Worm (Caenorhabditis elegans) whole organism, L4 larva: ENCODE measurements around the gene pgap-1.

Experiments used
- F26F4.8 ChIP-seq: fragments of 200-800 bp; sonication (Bioruptor generic); conservative IDR thresholded peaks from 2 replicates; pipeline ENCODE4 v1.3.6; 2022; ENCODE audit warnings: missing genetic modification characterization, missing compliant biosample characterization
- F44E2.7 ChIP-seq: fragments of 200-800 bp; sonication (Bioruptor generic); IDR thresholded peaks from 2 replicates; pipeline ENCODE4 v2.1.2; 2022; ENCODE audit warnings: missing genetic modification characterization, missing compliant biosample characterization
- Y105C5A.15 ChIP-seq: fragments of 200-800 bp; sonication (Bioruptor generic); IDR thresholded peaks from 2 replicates; pipeline ENCODE4 v1.3.6; 2022; ENCODE audit warnings: missing genetic modification characterization, missing compliant biosample characterization
- aha-1 ChIP-seq: fragments of 150-350 bp; peaks from one replicate; lab custom pipeline; 2014; ENCODE audit warnings: missing biosample characterization, missing genetic modification characterization
- ceh-20 ChIP-seq: fragments of 200-800 bp; sonication (Bioruptor generic); IDR thresholded peaks from 2 replicates; pipeline ENCODE4 v1.3.6; 2022; ENCODE audit warnings: missing genetic modification reagents, missing genetic modification characterization, missing compliant biosample characterization
- ceh-32 ChIP-seq: sonication (generic microtip); optimal IDR thresholded peaks from 2 replicates; lab custom pipeline; 2016; ENCODE audit warnings: mild to moderate bottlenecking, missing genetic modification characterization, missing compliant biosample characterization; ENCODE audit not compliant: poor library complexity
- ceh-62 ChIP-seq: sonication (generic microtip); optimal IDR thresholded peaks from 2 replicates; lab custom pipeline; 2017; ENCODE audit warnings: missing biosample characterization, missing genetic modification characterization
- cey-2 ChIP-seq: sonication (generic microtip); optimal IDR thresholded peaks from 3 replicates; lab custom pipeline; 2017; ENCODE audit warnings: missing genetic modification characterization, mild to moderate bottlenecking, missing compliant biosample characterization, antibody characterized with exemption, borderline replicate concordance; ENCODE audit not compliant: insufficient read depth
- daf-12 ChIP-seq: fragments of 150-350 bp; optimal IDR thresholded peaks from 2 replicates; lab custom pipeline; 2014; ENCODE audit warnings: missing biosample characterization, missing genetic modification reagents, missing genetic modification characterization
- dmd-6 ChIP-seq: fragments of 200-800 bp; sonication (Bioruptor generic); IDR thresholded peaks from 2 replicates; pipeline ENCODE4 v1.3.6; 2022; ENCODE audit warnings: missing genetic modification reagents, missing genetic modification characterization, missing compliant biosample characterization
- dmd-9 ChIP-seq: fragments of 200-800 bp; sonication (Bioruptor generic); IDR thresholded peaks from 2 replicates; pipeline ENCODE4 v1.3.6; 2022; ENCODE audit warnings: missing genetic modification reagents, missing genetic modification characterization, missing compliant biosample characterization
- fkh-10 ChIP-seq: fragments of 150-350 bp; optimal IDR thresholded peaks from 2 replicates; lab custom pipeline; 2014; ENCODE audit warnings: missing biosample characterization, missing genetic modification reagents, missing genetic modification characterization
- gei-8 ChIP-seq: fragments of 200-800 bp; sonication (Bioruptor generic); optimal IDR thresholded peaks from 2 replicates; lab custom pipeline; 2018; ENCODE audit warnings: mild to moderate bottlenecking, missing genetic modification characterization, missing compliant biosample characterization
- hif-1 ChIP-seq, 2 experiments: sonication (generic microtip); optimal IDR thresholded peaks; 2 replicates each; lab custom pipeline; 2016 to 2017; ENCODE audit warnings: missing compliant biosample characterization in 2 of 2, missing genetic modification characterization in 2 of 2, missing genetic modification reagents in 2 of 2, missing genotype in 2 of 2, mild to moderate bottlenecking in 1 of 2
- hlh-11 ChIP-seq: fragments of 200-800 bp; sonication (Bioruptor generic); optimal IDR thresholded peaks from 2 replicates; lab custom pipeline; 2018; ENCODE audit warnings: mild to moderate bottlenecking, missing genetic modification characterization, missing compliant biosample characterization
- hlh-30 ChIP-seq: sonication (generic microtip); optimal IDR thresholded peaks from 2 replicates; lab custom pipeline; 2017; ENCODE audit warnings: antibody characterized with exemption, mild to moderate bottlenecking, missing genetic modification characterization, missing compliant biosample characterization; ENCODE audit not compliant: insufficient read depth
- lin-1 ChIP-seq: fragments of 200-800 bp; sonication (Bioruptor generic); IDR thresholded peaks from 2 replicates; pipeline ENCODE4 v1.3.6; 2022; ENCODE audit warnings: missing genetic modification reagents, missing genetic modification characterization, missing compliant biosample characterization
- lin-15B ChIP-seq: fragments of 150-350 bp; sonication (generic microtip); optimal IDR thresholded peaks from 3 replicates; lab custom pipeline; 2014; ENCODE audit warnings: missing biosample characterization, missing genetic modification characterization
- mdl-1 ChIP-seq, 2 experiments: fragments of 150-350 bp in 1 of 2; sonication (generic microtip) in 1 of 2; optimal IDR thresholded peaks; 2 replicates each; lab custom pipeline; 2014 to 2017; ENCODE audit warnings: missing biosample characterization in 2 of 2, missing genetic modification characterization in 2 of 2
- nhr-111 ChIP-seq: fragments of 200-800 bp; sonication (Bioruptor generic); optimal IDR thresholded peaks from 2 replicates; lab custom pipeline; 2018; ENCODE audit warnings: mild to moderate bottlenecking, missing genetic modification characterization, missing compliant biosample characterization
- nhr-25 ChIP-seq: sonication (generic microtip); optimal IDR thresholded peaks from 2 replicates; lab custom pipeline; 2017; ENCODE audit warnings: missing genetic modification characterization, mild to moderate bottlenecking, missing compliant biosample characterization, antibody characterized with exemption, moderate library complexity, borderline replicate concordance; ENCODE audit not compliant: insufficient read depth
- nhr-28 ChIP-seq: fragments of 150-350 bp; optimal IDR thresholded peaks from 2 replicates; lab custom pipeline; 2014; ENCODE audit warnings: missing biosample characterization, missing genetic modification characterization
- nhr-48 ChIP-seq: sonication (generic microtip); optimal IDR thresholded peaks from 2 replicates; lab custom pipeline; 2016; ENCODE audit warnings: mild to moderate bottlenecking, missing genetic modification characterization, missing compliant biosample characterization
- nhr-6 ChIP-seq: fragments of 150-350 bp; optimal IDR thresholded peaks from 2 replicates; lab custom pipeline; 2014; ENCODE audit warnings: missing biosample characterization, missing genetic modification characterization
- nhr-77 ChIP-seq: fragments of 150-350 bp; optimal IDR thresholded peaks from 2 replicates; lab custom pipeline; 2014; ENCODE audit warnings: missing biosample characterization, missing genetic modification characterization
- php-3 ChIP-seq: fragments of 200-800 bp; sonication (Bioruptor generic); IDR thresholded peaks from 2 replicates; pipeline ENCODE4 v1.3.6; 2022; ENCODE audit warnings: missing genetic modification reagents, missing genetic modification characterization, missing compliant biosample characterization
- pqm-1 ChIP-seq: sonication (generic microtip); optimal IDR thresholded peaks from 2 replicates; lab custom pipeline; 2017; ENCODE audit warnings: missing biosample characterization, missing genetic modification characterization
- rbr-2 ChIP-seq: sonication (generic microtip); optimal IDR thresholded peaks from 2 replicates; lab custom pipeline; 2016; ENCODE audit warnings: missing genotype, missing genetic modification characterization, missing compliant biosample characterization
- sdz-12 ChIP-seq: fragments of 200-800 bp; sonication (Bioruptor generic); optimal IDR thresholded peaks from 2 replicates; lab custom pipeline; 2018; ENCODE audit warnings: mild to moderate bottlenecking, missing genetic modification characterization, missing compliant biosample characterization
- skn-1 ChIP-seq: fragments of 150-350 bp; optimal IDR thresholded peaks from 2 replicates; lab custom pipeline; 2014; ENCODE audit warnings: missing biosample characterization, missing genetic modification characterization
- tra-1 ChIP-seq: fragments of 200-800 bp; sonication (Bioruptor generic); IDR thresholded peaks from 2 replicates; pipeline ENCODE4 v1.3.6; 2022; ENCODE audit warnings: missing genetic modification reagents, missing genetic modification characterization, missing compliant biosample characterization
- unc-62 ChIP-seq, 3 experiments: fragments of 150-350 bp in 1 of 3; sonication (generic microtip); optimal IDR thresholded peaks in 2 of 3; peaks in 1 of 3; 1 replicate in 1 of 3; 2 replicates in 2 of 3; lab custom pipeline; 2014 to 2017; ENCODE audit warnings: missing biosample characterization in 3 of 3, missing genetic modification characterization in 3 of 3, missing genetic modification reagents in 3 of 3, missing genotype in 1 of 3
- vab-7 ChIP-seq: fragments of 200-800 bp; sonication (Bioruptor generic); IDR thresholded peaks from 2 replicates; pipeline ENCODE4 v1.3.6; 2022; ENCODE audit warnings: missing genetic modification reagents, missing genetic modification characterization, missing compliant biosample characterization
- zfp-2 ChIP-seq: sonication (generic microtip); optimal IDR thresholded peaks from 2 replicates; lab custom pipeline; 2016; ENCODE audit warnings: mild to moderate bottlenecking, missing genetic modification characterization, missing compliant biosample characterization
- zip-2 ChIP-seq: fragments of 150-350 bp; optimal IDR thresholded peaks from 2 replicates; lab custom pipeline; 2014; ENCODE audit warnings: missing biosample characterization, missing genetic modification characterization

pgap-1 gene

ce11 chrV:11217394-11217793 lies 24.3 kb upstream of the pgap-1 start, which contains the start of gene cyp-29A2 (continued):
- TF ChIP-seq skn-1, result no peak
- TF ChIP-seq zfp-2, result no peak
- TF ChIP-seq daf-12 (tag; lab: Kevin White, UChicago), result no peak
- no peak for TF ChIP-seq zip-2 (tag; lab: Kevin White, UChicago)
- TF ChIP-seq rbr-2 (tag; lab: Kevin White, UChicago), result no peak
- TF ChIP-seq hif-1 (tag; optimal IDR thresholded peaks at IDR 0.05; lab: Kevin White, UChicago), result no peak
- no peak for TF ChIP-seq nhr-25
- peak; percentile 99 for TF ChIP-seq nhr-28 (tag; lab: Kevin White, UChicago)
- peak; percentile 57 for TF ChIP-seq hlh-11 (tag; lab: Kevin White, UChicago)
- no peak for TF ChIP-seq ceh-20 (GFP tag; lab: Robert Waterston, UW)
- peak; percentile 52 for TF ChIP-seq hlh-30 (tag; lab: Kevin White, UChicago)
- peak; percentile 92 for TF ChIP-seq nhr-77 (tag; lab: Kevin White, UChicago)
- no peak for TF ChIP-seq lin-1
- no peak for TF ChIP-seq ceh-32
- TF ChIP-seq F26F4.8 (GFP tag; lab: Robert Waterston, UW), result no peak
- TF ChIP-seq tra-1 (GFP tag; lab: Robert Waterston, UW), result no peak
- TF ChIP-seq gei-8, result no peak
- no peak for TF ChIP-seq pqm-1 (tag; lab: Kevin White, UChicago)
- no peak for TF ChIP-seq nhr-111
- peak; percentile 41 for TF ChIP-seq dmd-6
- no peak for TF ChIP-seq vab-7 (GFP tag; lab: Robert Waterston, UW)
- no peak for TF ChIP-seq Y105C5A.15
- TF ChIP-seq lin-15B (tag; lab: Kevin White, UChicago), result no peak
- TF ChIP-seq php-3 (GFP tag; lab: Robert Waterston, UW), result 0 out of 2 replicates have a peak, but pooled peaks have one; percentile 43
- peak in 1 of 2 experiments; percentile 49 for TF ChIP-seq mdl-1 (tag; optimal IDR thresholded peaks at IDR 0.05; lab: Kevin White, UChicago)
- peak in 1 of 2 experiments; percentile 58 for TF ChIP-seq unc-62 (GFP tag; optimal IDR thresholded peaks at IDR 0.05 in 1 of 2; lab: Kevin White, UChicago)
- TF ChIP-seq unc-62 (tag; optimal IDR thresholded peaks at IDR 0.05; lab: Kevin White, UChicago), result no peak
- TF ChIP-seq cey-2 (tag; lab: Kevin White, UChicago), result no peak

ce11 chrV:11220415-11220814 lies 21.3 kb upstream of the pgap-1 start:
- TF ChIP-seq F44E2.7 (GFP tag; lab: Robert Waterston, UW) (no peak), nhr-28 (tag; lab: Kevin White, UChicago) (peak; percentile 54)

DNA sequence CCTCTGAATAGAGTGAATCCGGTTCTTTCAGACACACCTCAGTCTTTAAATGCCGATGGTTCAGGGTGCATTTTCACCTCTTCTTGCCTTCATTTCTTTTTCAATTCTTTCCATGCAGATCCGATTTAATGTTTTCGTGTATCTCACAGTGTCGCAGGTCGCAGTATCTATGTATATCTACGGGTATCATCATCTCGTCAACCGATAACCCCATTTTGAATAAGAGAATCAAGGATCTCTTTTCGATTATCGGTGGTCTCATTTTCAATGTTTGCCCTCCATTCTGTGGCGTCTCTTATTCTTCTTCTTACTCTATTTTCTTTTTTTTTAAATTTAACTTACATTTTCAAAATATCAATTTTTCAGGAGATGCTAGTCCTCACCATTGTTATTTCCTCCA lies 20.7 kb upstream of the pgap-1 start, which contains the start of gene T19B10.2:
TSS of gene T19B10.2 (plus strand) at position 367 of the 400 bp plus-strand sequence.
- no peak for TF ChIP-seq ceh-20 (GFP tag; lab: Robert Waterston, UW)
- no peak for TF ChIP-seq aha-1 (tag; lab: Kevin White, UChicago)
- no peak for TF ChIP-seq ceh-62 (tag; lab: Kevin White, UChicago)
- no peak for TF ChIP-seq dmd-9 (GFP tag; lab: Robert Waterston, UW)
- TF ChIP-seq sdz-12 (GFP tag; lab: Kevin White, UChicago), result no peak
- TF ChIP-seq unc-62 (GFP tag; optimal IDR thresholded peaks at IDR 0.05 in 1 of 2; lab: Kevin White, UChicago), result no peak
- no peak for TF ChIP-seq unc-62 (tag; optimal IDR thresholded peaks at IDR 0.05; lab: Kevin White, UChicago)
- TF ChIP-seq, all 104 proteins: peak for 0

ce11 chrV:11223698-11224097 lies 18.0 kb upstream of the pgap-1 start:
- TF ChIP-seq nhr-6 (tag; lab: Kevin White, UChicago) (no peak), fkh-10 (GFP tag; lab: Kevin White, UChicago) (no peak), daf-12 (tag; lab: Kevin White, UChicago) (no peak), nhr-48 (tag; lab: Kevin White, UChicago) (no peak), hlh-30 (tag; lab: Kevin White, UChicago) (no peak), unc-62 (GFP tag; optimal IDR thresholded peaks at IDR 0.05 in 1 of 2; lab: Kevin White, UChicago) (peak in 1 of 2 experiments; percentile 91), unc-62 (tag; optimal IDR thresholded peaks at IDR 0.05; lab: Kevin White, UChicago) (no peak)
- TF ChIP-seq, all 104 proteins: peak for 1
